Worm (Caenorhabditis elegans) whole organism, L3 larva: ENCODE results near the gene Y46G5A.20.

Experiments
- R02D3.7 ChIP-seq: fragments of 150-350 bp; optimal IDR thresholded peaks from 2 replicates; lab custom pipeline; 2014; ENCODE audit warnings: missing biosample characterization, missing genetic modification characterization
- ZK546.5 ChIP-seq: sonication (generic microtip); optimal IDR thresholded peaks from 2 replicates; lab custom pipeline; 2017; ENCODE audit warnings: missing biosample characterization, missing genetic modification characterization
- aly-2 ChIP-seq: fragments of 150-350 bp; optimal IDR thresholded peaks from 2 replicates; lab custom pipeline; 2014; ENCODE audit warnings: missing biosample characterization, missing genetic modification characterization
- ceh-16 ChIP-seq: sonication (generic microtip); optimal IDR thresholded peaks from 2 replicates; lab custom pipeline; 2017; ENCODE audit warnings: missing biosample characterization, missing genetic modification characterization
- ceh-28 ChIP-seq: fragments of 150-350 bp; optimal IDR thresholded peaks from 2 replicates; lab custom pipeline; 2014; ENCODE audit warnings: missing biosample characterization, missing genetic modification reagents, missing genetic modification characterization
- ceh-9 ChIP-seq: sonication (generic microtip); optimal IDR thresholded peaks from 2 replicates; lab custom pipeline; 2018; ENCODE audit warnings: missing biosample characterization, missing genetic modification characterization
- egl-27 ChIP-seq: sonication (generic microtip); optimal IDR thresholded peaks from 4 replicates; lab custom pipeline; 2017; ENCODE audit warnings: missing biosample characterization, missing genetic modification reagents, missing genetic modification characterization
- elt-2 ChIP-seq: sonication (generic microtip); optimal IDR thresholded peaks from 2 replicates; lab custom pipeline; 2016; ENCODE audit warnings: missing genetic modification reagents, mild to moderate bottlenecking, missing genetic modification characterization, missing compliant biosample characterization
- fkh-10 ChIP-seq: sonication (generic microtip); optimal IDR thresholded peaks from 2 replicates; lab custom pipeline; 2017; ENCODE audit warnings: missing biosample characterization, missing genetic modification reagents, missing genetic modification characterization
- fos-1 ChIP-seq: fragments of 150-350 bp; optimal IDR thresholded peaks from 2 replicates; lab custom pipeline; 2014; ENCODE audit warnings: missing biosample characterization, missing genetic modification characterization
- jun-1 ChIP-seq: fragments of 150-350 bp; optimal IDR thresholded peaks from 2 replicates; lab custom pipeline; 2014; ENCODE audit warnings: missing biosample characterization, missing genetic modification reagents, missing genetic modification characterization
- lin-15B ChIP-seq: fragments of 150-350 bp; optimal IDR thresholded peaks from 2 replicates; lab custom pipeline; 2014; ENCODE audit warnings: missing biosample characterization, missing genetic modification characterization
- lsy-12 ChIP-seq: sonication (generic microtip); optimal IDR thresholded peaks from 2 replicates; lab custom pipeline; 2016; ENCODE audit warnings: mild to moderate bottlenecking, missing genetic modification characterization, missing compliant biosample characterization
- mdl-1 ChIP-seq: fragments of 150-350 bp; optimal IDR thresholded peaks from 2 replicates; lab custom pipeline; 2014; ENCODE audit warnings: missing biosample characterization, missing genetic modification characterization
- nhr-11 ChIP-seq: fragments of 150-350 bp; optimal IDR thresholded peaks from 2 replicates; lab custom pipeline; 2014; ENCODE audit warnings: missing biosample characterization, missing genetic modification characterization
- nhr-23 ChIP-seq: fragments of 150-350 bp; optimal IDR thresholded peaks from 2 replicates; lab custom pipeline; 2014; ENCODE audit warnings: missing biosample characterization, missing genetic modification reagents, missing genetic modification characterization
- nhr-237 ChIP-seq: fragments of 150-350 bp; optimal IDR thresholded peaks from 2 replicates; lab custom pipeline; 2014; ENCODE audit warnings: missing biosample characterization, missing genetic modification characterization
- nhr-28 ChIP-seq: fragments of 150-350 bp; optimal IDR thresholded peaks from 2 replicates; lab custom pipeline; 2014; ENCODE audit warnings: missing biosample characterization, missing genetic modification characterization
- nhr-67 ChIP-seq: fragments of 150-350 bp; optimal IDR thresholded peaks from 2 replicates; lab custom pipeline; 2014; ENCODE audit warnings: missing biosample characterization, missing genetic modification characterization
- pha-4 ChIP-seq: fragments of 150-350 bp; optimal IDR thresholded peaks from 2 replicates; lab custom pipeline; 2014; ENCODE audit warnings: missing biosample characterization, missing genetic modification reagents, missing genetic modification characterization
- pqm-1 ChIP-seq: fragments of 150-350 bp; optimal IDR thresholded peaks from 2 replicates; lab custom pipeline; 2017; ENCODE audit warnings: missing biosample characterization, missing genetic modification characterization, inconsistent platforms
- skn-1 ChIP-seq: fragments of 150-350 bp; optimal IDR thresholded peaks from 2 replicates; lab custom pipeline; 2014; ENCODE audit warnings: missing biosample characterization, missing genetic modification characterization
- tbx-2 ChIP-seq: sonication (generic microtip); optimal IDR thresholded peaks from 2 replicates; lab custom pipeline; 2016; ENCODE audit warnings: mild to moderate bottlenecking, missing genetic modification characterization, missing compliant biosample characterization
- unc-39 ChIP-seq: sonication (generic microtip); optimal IDR thresholded peaks from 4 replicates; lab custom pipeline; 2017; ENCODE audit warnings: missing biosample characterization, missing genetic modification characterization
- unc-62 ChIP-seq: fragments of 150-350 bp; sonication (generic microtip); optimal IDR thresholded peaks from 4 replicates; lab custom pipeline; 2014; ENCODE audit warnings: missing biosample characterization, missing genetic modification reagents, missing genetic modification characterization

Gene Y46G5A.20

ce11 chrII:12806602-12807182, 4.1 kb upstream of the Y46G5A.20 start, which contains the start of gene spds-1:
Gene spds-1, plus strand, starts transcription at chrII:12806899.
- TF ChIP-seq pqm-1 (tag; lab: Kevin White, UChicago), result peak; percentile 28
- TF ChIP-seq elt-2 (tag; lab: Kevin White, UChicago), result peak; percentile 59
- no peak for TF ChIP-seq ceh-28
- TF ChIP-seq, all 47 proteins: peak for 2

ce11 chrII:12808746-12809145, 2.1 kb upstream of the Y46G5A.20 start:
- TF ChIP-seq lin-15B (tag; lab: Kevin White, UChicago), result no peak
- no peak for TF ChIP-seq elt-2 (tag; lab: Kevin White, UChicago)
- TF ChIP-seq lsy-12 (tag; lab: Kevin White, UChicago), result no peak
- TF ChIP-seq aly-2 (tag; lab: Kevin White, UChicago), result no peak
- TF ChIP-seq mdl-1, result no peak
- TF ChIP-seq pqm-1 (tag; lab: Kevin White, UChicago), result no peak
- no peak for TF ChIP-seq nhr-28
- TF ChIP-seq tbx-2, result no peak
- no peak for TF ChIP-seq unc-62 (GFP tag; lab: Kevin White, UChicago)
- no peak for TF ChIP-seq egl-27 (tag; lab: Kevin White, UChicago)
- TF ChIP-seq nhr-67 (tag; lab: Kevin White, UChicago), result no peak
- TF ChIP-seq fos-1 (tag; lab: Kevin White, UChicago), result no peak
- no peak for TF ChIP-seq ZK546.5 (tag; lab: Kevin White, UChicago)

- no peak for TF ChIP-seq nhr-237
- TF ChIP-seq R02D3.7 (tag; lab: Kevin White, UChicago), result no peak
- TF ChIP-seq fos-1 (tag; lab: Kevin White, UChicago), result no peak
- no peak for TF ChIP-seq skn-1 (tag; lab: Kevin White, UChicago)
- TF ChIP-seq jun-1, result no peak
- no peak for TF ChIP-seq tbx-2
- TF ChIP-seq nhr-11 (tag; lab: Kevin White, UChicago), result no peak
Observed at ce11 chrII:12809725-12810124, 1.1 kb upstream of the Y46G5A.20 start.

ce11 chrII:12813253-12813652, 2.4 kb downstream of the Y46G5A.20 start:
- TF ChIP-seq ZK546.5 (tag; lab: Kevin White, UChicago), result no peak

- TF ChIP-seq nhr-23 (tag; lab: Kevin White, UChicago), result no peak
- no peak for TF ChIP-seq nhr-67 (tag; lab: Kevin White, UChicago)
- no peak for TF ChIP-seq fkh-10 (GFP tag; lab: Kevin White, UChicago)
- TF ChIP-seq elt-2 (tag; lab: Kevin White, UChicago), result peak; percentile 76
- no peak for TF ChIP-seq ceh-28
- no peak for TF ChIP-seq pha-4 (tag; lab: Kevin White, UChicago)
- TF ChIP-seq pqm-1 (tag; lab: Kevin White, UChicago), result peak; percentile 39
Observed at ce11 chrII:12816412-12817146, 5.8 kb downstream of the Y46G5A.20 start, which contains the start of gene acl-7. Gene acl-7, minus strand, starts transcription at chrII:12816462.

- TF ChIP-seq ceh-9, result no peak
- no peak for TF ChIP-seq nhr-67 (tag; lab: Kevin White, UChicago)
- TF ChIP-seq nhr-11 (tag; lab: Kevin White, UChicago), result no peak
- TF ChIP-seq unc-39, result no peak
- TF ChIP-seq ceh-16 (tag; lab: Kevin White, UChicago), result no peak
- no peak for TF ChIP-seq egl-27 (tag; lab: Kevin White, UChicago)
Observed at ce11 chrII:12818488-12818887, 7.7 kb downstream of the Y46G5A.20 start, which contains the start of gene Y46G5A.22. Gene Y46G5A.22, minus strand, starts transcription at chrII:12818588.

ce11 chrII:12819979-12820378, 9.2 kb downstream of the Y46G5A.20 start:
- no peak for TF ChIP-seq lin-15B (tag; lab: Kevin White, UChicago)

- no peak for TF ChIP-seq fkh-10 (GFP tag; lab: Kevin White, UChicago)
- TF ChIP-seq elt-2 (tag; lab: Kevin White, UChicago), result peak; percentile 90
- peak; percentile 79 for TF ChIP-seq pqm-1 (tag; lab: Kevin White, UChicago)
- no peak for TF ChIP-seq unc-62 (GFP tag; lab: Kevin White, UChicago)
Observed at ce11 chrII:12823437-12823836, 12.6 kb downstream of the Y46G5A.20 start, which contains the start of gene Y46G5A.36. Gene Y46G5A.36, plus strand, starts transcription at chrII:12823679.
